Worm (Caenorhabditis elegans) whole organism, L4 larva: ENCODE measurements around the gene sucg-1.

Source experiments
- F26F4.8 ChIP-seq: fragments of 200-800 bp; sonication (Bioruptor generic); conservative IDR thresholded peaks from 2 replicates; pipeline ENCODE4 v1.3.6; 2022; ENCODE audit warnings: missing genetic modification characterization, missing compliant biosample characterization
- F37D6.2 ChIP-seq: sonication (generic microtip); optimal IDR thresholded peaks from 2 replicates; lab custom pipeline; 2016; ENCODE audit warnings: mild to moderate bottlenecking, missing genetic modification characterization, missing compliant biosample characterization
- R02D3.7 ChIP-seq: fragments of 150-350 bp; sonication (generic microtip); optimal IDR thresholded peaks from 3 replicates; lab custom pipeline; 2014; ENCODE audit warnings: missing biosample characterization, missing genetic modification characterization
- T20F7.1 ChIP-seq: fragments of 200-800 bp; sonication (Bioruptor generic); optimal IDR thresholded peaks from 2 replicates; lab custom pipeline; 2018; ENCODE audit warnings: mild to moderate bottlenecking, missing genetic modification characterization, missing compliant biosample characterization
- Y75B8A.6 ChIP-seq: fragments of 200-800 bp; sonication (Bioruptor generic); IDR thresholded peaks from 2 replicates; pipeline ENCODE4 v1.3.6; 2022; ENCODE audit warnings: missing genetic modification reagents, missing genetic modification characterization, missing compliant biosample characterization
- aha-1 ChIP-seq: fragments of 150-350 bp; peaks from one replicate; lab custom pipeline; 2014; ENCODE audit warnings: missing biosample characterization, missing genetic modification characterization
- ceh-32 ChIP-seq: sonication (generic microtip); optimal IDR thresholded peaks from 2 replicates; lab custom pipeline; 2016; ENCODE audit warnings: mild to moderate bottlenecking, missing genetic modification characterization, missing compliant biosample characterization; ENCODE audit not compliant: poor library complexity
- ceh-82 ChIP-seq: sonication (generic microtip); optimal IDR thresholded peaks from 2 replicates; lab custom pipeline; 2017; ENCODE audit warnings: missing biosample characterization, missing genetic modification characterization
- daf-16 ChIP-seq, 3 experiments: sonication (generic microtip); optimal IDR thresholded peaks; 2 replicates each; lab custom pipeline; 2016 to 2017; ENCODE audit warnings: missing genetic modification characterization in 3 of 3, missing genetic modification reagents in 3 of 3, mild to moderate bottlenecking in 2 of 3, missing compliant biosample characterization in 2 of 3, missing biosample characterization in 1 of 3, moderate library complexity in 1 of 3
- dmd-6 ChIP-seq: fragments of 200-800 bp; sonication (Bioruptor generic); IDR thresholded peaks from 2 replicates; pipeline ENCODE4 v1.3.6; 2022; ENCODE audit warnings: missing genetic modification reagents, missing genetic modification characterization, missing compliant biosample characterization
- dve-1 ChIP-seq: sonication (generic microtip); optimal IDR thresholded peaks from 2 replicates; lab custom pipeline; 2017; ENCODE audit warnings: antibody characterized with exemption, mild to moderate bottlenecking, missing genetic modification characterization, missing compliant biosample characterization; ENCODE audit not compliant: insufficient read depth
- fkh-10 ChIP-seq: fragments of 150-350 bp; optimal IDR thresholded peaks from 2 replicates; lab custom pipeline; 2014; ENCODE audit warnings: missing biosample characterization, missing genetic modification reagents, missing genetic modification characterization
- fos-1 ChIP-seq: fragments of 150-350 bp; optimal IDR thresholded peaks from 2 replicates; lab custom pipeline; 2014; ENCODE audit warnings: missing biosample characterization, missing genetic modification characterization
- hlh-11 ChIP-seq: fragments of 200-800 bp; sonication (Bioruptor generic); optimal IDR thresholded peaks from 2 replicates; lab custom pipeline; 2018; ENCODE audit warnings: mild to moderate bottlenecking, missing genetic modification characterization, missing compliant biosample characterization
- hmg-1.1 ChIP-seq: fragments of 200-800 bp; sonication (Bioruptor generic); IDR thresholded peaks from 2 replicates; pipeline ENCODE4 v1.3.6; 2022; ENCODE audit warnings: missing genetic modification reagents, missing genetic modification characterization, missing compliant biosample characterization
- lsy-2 ChIP-seq, 2 experiments: fragments of 150-350 bp in 1 of 2; sonication (generic microtip) in 1 of 2; optimal IDR thresholded peaks; 2 replicates each; lab custom pipeline; 2014 to 2017; ENCODE audit warnings: missing biosample characterization in 2 of 2, missing genetic modification characterization in 2 of 2
- madf-5 ChIP-seq, 2 experiments: fragments of 200-800 bp; sonication (Bioruptor generic); IDR thresholded peaks; 2 replicates each; pipeline ENCODE4 v1.3.6; 2022; ENCODE audit warnings: missing compliant biosample characterization in 2 of 2, missing genetic modification characterization in 2 of 2
- mdl-1 ChIP-seq, 2 experiments: fragments of 150-350 bp in 1 of 2; sonication (generic microtip) in 1 of 2; optimal IDR thresholded peaks; 2 replicates each; lab custom pipeline; 2014 to 2017; ENCODE audit warnings: missing biosample characterization in 2 of 2, missing genetic modification characterization in 2 of 2
- nhr-25 ChIP-seq: sonication (generic microtip); optimal IDR thresholded peaks from 2 replicates; lab custom pipeline; 2017; ENCODE audit warnings: missing genetic modification characterization, mild to moderate bottlenecking, missing compliant biosample characterization, antibody characterized with exemption, moderate library complexity, borderline replicate concordance; ENCODE audit not compliant: insufficient read depth
- nhr-28 ChIP-seq: fragments of 150-350 bp; optimal IDR thresholded peaks from 2 replicates; lab custom pipeline; 2014; ENCODE audit warnings: missing biosample characterization, missing genetic modification characterization
- nhr-41 ChIP-seq: fragments of 200-800 bp; sonication (Bioruptor generic); IDR thresholded peaks from 2 replicates; pipeline ENCODE4 v1.3.6; 2022; ENCODE audit warnings: missing genetic modification reagents, missing genetic modification characterization, missing compliant biosample characterization
- nhr-77 ChIP-seq: fragments of 150-350 bp; optimal IDR thresholded peaks from 2 replicates; lab custom pipeline; 2014; ENCODE audit warnings: missing biosample characterization, missing genetic modification characterization
- pha-4 ChIP-seq, 2 experiments: fragments of 150-350 bp in 1 of 2; fragments of 200-800 bp in 1 of 2; sonication (Bioruptor generic) in 1 of 2; IDR thresholded peaks in 1 of 2; optimal IDR thresholded peaks in 1 of 2; 2 replicates each; pipeline versions ENCODE4 v1.3.6 to Lab custom; 2014 to 2022; ENCODE audit warnings: missing genetic modification characterization in 2 of 2, missing genetic modification reagents in 2 of 2, missing biosample characterization in 1 of 2, missing compliant biosample characterization in 1 of 2
- pqm-1 ChIP-seq: sonication (generic microtip); optimal IDR thresholded peaks from 2 replicates; lab custom pipeline; 2017; ENCODE audit warnings: missing biosample characterization, missing genetic modification characterization
- sdz-12 ChIP-seq: fragments of 200-800 bp; sonication (Bioruptor generic); optimal IDR thresholded peaks from 2 replicates; lab custom pipeline; 2018; ENCODE audit warnings: mild to moderate bottlenecking, missing genetic modification characterization, missing compliant biosample characterization
- skn-1 ChIP-seq: fragments of 150-350 bp; optimal IDR thresholded peaks from 2 replicates; lab custom pipeline; 2014; ENCODE audit warnings: missing biosample characterization, missing genetic modification characterization
- unc-130 ChIP-seq: sonication (generic microtip); optimal IDR thresholded peaks from 2 replicates; lab custom pipeline; 2016; ENCODE audit warnings: missing genetic modification reagents, missing genetic modification characterization, missing compliant biosample characterization
- unc-39 ChIP-seq: sonication (generic microtip); optimal IDR thresholded peaks from 2 replicates; lab custom pipeline; 2017; ENCODE audit warnings: missing biosample characterization, missing genetic modification characterization
- unc-62 ChIP-seq, 3 experiments: fragments of 150-350 bp in 1 of 3; sonication (generic microtip); optimal IDR thresholded peaks in 2 of 3; peaks in 1 of 3; 1 replicate in 1 of 3; 2 replicates in 2 of 3; lab custom pipeline; 2014 to 2017; ENCODE audit warnings: missing biosample characterization in 3 of 3, missing genetic modification characterization in 3 of 3, missing genetic modification reagents in 3 of 3, missing genotype in 1 of 3

sucg-1 gene

ce11 chrIV:7728402-7728963 lies at the start of gene sucg-1:
sucg-1 (plus strand) TSS chrIV:7728913.
- no peak for TF ChIP-seq nhr-41
- TF ChIP-seq T20F7.1 (GFP tag; lab: Kevin White, UChicago): peak; percentile 82
- TF ChIP-seq, all 104 proteins: peak for 1

- TF ChIP-seq pqm-1 (tag; lab: Kevin White, UChicago): peak; percentile 85
- TF ChIP-seq ceh-32 (tag; lab: Kevin White, UChicago): no peak
- TF ChIP-seq dve-1 (tag; lab: Kevin White, UChicago): peak; percentile 60
- TF ChIP-seq daf-16 (GFP tag; optimal IDR thresholded peaks at IDR 0.05; lab: Kevin White, UChicago): no peak
- TF ChIP-seq daf-16 (tag; optimal IDR thresholded peaks at IDR 0.05; lab: Kevin White, UChicago): peak; percentile 91
- no peak for TF ChIP-seq F26F4.8 (GFP tag; lab: Robert Waterston, UW)
- peak; percentile 28; the same call in 1 of the 2 replicates for TF ChIP-seq dmd-6 (GFP tag; lab: Robert Waterston, UW)
- peak; percentile 40 for TF ChIP-seq nhr-77 (tag; lab: Kevin White, UChicago)
- TF ChIP-seq hlh-11 (tag; lab: Kevin White, UChicago): peak; percentile 67
- peak; percentile 72 for TF ChIP-seq nhr-28 (tag; lab: Kevin White, UChicago)
Measured at ce11 chrIV:7679120-7679519, 49.6 kb upstream of the sucg-1 start.

ce11 chrIV:7689326-7689725 lies 39.4 kb upstream of the sucg-1 start:
- no peak for TF ChIP-seq fkh-10 (GFP tag; lab: Kevin White, UChicago)
- TF ChIP-seq unc-62 (GFP tag; optimal IDR thresholded peaks at IDR 0.05 in 1 of 2; lab: Kevin White, UChicago): peak in 1 of 2 experiments; percentile 63
- TF ChIP-seq unc-62 (tag; optimal IDR thresholded peaks at IDR 0.05; lab: Kevin White, UChicago): no peak
- TF ChIP-seq ceh-32 (tag; lab: Kevin White, UChicago): no peak
- TF ChIP-seq daf-16 (GFP tag; optimal IDR thresholded peaks at IDR 0.05; lab: Kevin White, UChicago): no peak
- TF ChIP-seq daf-16 (tag; optimal IDR thresholded peaks at IDR 0.05; lab: Kevin White, UChicago): peak; percentile 76
- peak; percentile 7 for TF ChIP-seq hlh-11 (tag; lab: Kevin White, UChicago)
- peak; percentile 60 for TF ChIP-seq pqm-1 (tag; lab: Kevin White, UChicago)
- TF ChIP-seq ceh-82: no peak
- TF ChIP-seq lsy-2 (tag; optimal IDR thresholded peaks at IDR 0.05; lab: Kevin White, UChicago): no peak
- TF ChIP-seq unc-39 (tag; lab: Kevin White, UChicago): no peak
- no peak for TF ChIP-seq dmd-6 (GFP tag; lab: Robert Waterston, UW)
- peak; percentile 36 for TF ChIP-seq nhr-28 (tag; lab: Kevin White, UChicago)
- TF ChIP-seq hmg-1.1: no peak

- TF ChIP-seq nhr-77 (tag; lab: Kevin White, UChicago) (no peak), aha-1 (tag; lab: Kevin White, UChicago) (peak; percentile 92), mdl-1 (tag; optimal IDR thresholded peaks at IDR 0.05; lab: Kevin White, UChicago) (no peak)
Measured at ce11 chrIV:7692451-7692850, 36.3 kb upstream of the sucg-1 start.

- TF ChIP-seq skn-1 (tag; lab: Kevin White, UChicago): no peak
- TF ChIP-seq fos-1 (tag; lab: Kevin White, UChicago): no peak
- TF ChIP-seq unc-130 (GFP tag; lab: Kevin White, UChicago): no peak
- TF ChIP-seq madf-5 (GFP tag; IDR thresholded peaks at IDR 0.05; lab: Robert Waterston, UW): no peak
- TF ChIP-seq F37D6.2 (tag; lab: Kevin White, UChicago): no peak
- TF ChIP-seq lsy-2 (tag; optimal IDR thresholded peaks at IDR 0.05; lab: Kevin White, UChicago): no peak
- no peak for TF ChIP-seq nhr-77 (tag; lab: Kevin White, UChicago)
- no peak for TF ChIP-seq pha-4 (GFP tag; IDR thresholded peaks at IDR 0.05; lab: Robert Waterston, UW)
- TF ChIP-seq pha-4 (tag; optimal IDR thresholded peaks at IDR 0.05; lab: Kevin White, UChicago): no peak
- TF ChIP-seq nhr-25 (tag; lab: Kevin White, UChicago): no peak
- TF ChIP-seq F26F4.8 (GFP tag; lab: Robert Waterston, UW): no peak
- no peak for TF ChIP-seq sdz-12 (GFP tag; lab: Kevin White, UChicago)
- no peak for TF ChIP-seq Y75B8A.6 (GFP tag; lab: Robert Waterston, UW)
- no peak for TF ChIP-seq R02D3.7 (tag; lab: Kevin White, UChicago)
- no peak for TF ChIP-seq pqm-1 (tag; lab: Kevin White, UChicago)
Measured at ce11 chrIV:7698320-7698719, 30.4 kb upstream of the sucg-1 start, which contains the start of gene flp-13. flp-13 (minus strand) TSS chrIV:7698420.
